Fruit fly (Drosophila melanogaster) whole organism, adult: Measurements from ENCODE around the gene Cdc5.

Experiments
- CG11617 ChIP-seq: fragments of 200-800 bp; sonication (Bioruptor generic); optimal IDR thresholded peaks from 2 replicates; lab custom pipeline; 2017; ENCODE audit warnings: mild to moderate bottlenecking, missing biosample characterization, missing genetic modification reagents, missing genetic modification characterization
- CG12768 ChIP-seq: fragments of 200-800 bp; sonication (Bioruptor generic); optimal IDR thresholded peaks from 2 replicates; lab custom pipeline; 2017; ENCODE audit warnings: missing biosample characterization, missing genetic modification characterization, mild to moderate bottlenecking, moderate library complexity, missing genetic modification reagents
- CG14711 ChIP-seq: fragments of 200-800 bp; sonication (Bioruptor generic); optimal IDR thresholded peaks from 2 replicates; lab custom pipeline; 2018; ENCODE audit warnings: missing biosample characterization, mild to moderate bottlenecking, missing genetic modification characterization, moderate library complexity
- CG1620 ChIP-seq: fragments of 200-800 bp; sonication (Bioruptor generic); optimal IDR thresholded peaks from 2 replicates; lab custom pipeline; 2016; ENCODE audit warnings: missing biosample characterization, missing genetic modification characterization
- CG33017 ChIP-seq: fragments of 200-800 bp; sonication (Bioruptor generic); optimal IDR thresholded peaks from 2 replicates; lab custom pipeline; 2018; ENCODE audit warnings: missing biosample characterization, mild to moderate bottlenecking, missing genetic modification characterization, moderate library complexity
- CG5204 ChIP-seq: fragments of 200-800 bp; sonication (Bioruptor generic); optimal IDR thresholded peaks from 2 replicates; lab custom pipeline; 2016; ENCODE audit warnings: missing biosample characterization, missing genetic modification characterization
- CG7045 ChIP-seq: fragments of 200-800 bp; sonication (Bioruptor generic); optimal IDR thresholded peaks from 2 replicates; lab custom pipeline; 2017; ENCODE audit warnings: missing biosample characterization, mild to moderate bottlenecking, missing genetic modification characterization
- CG7101 ChIP-seq: fragments of 200-800 bp; sonication (Bioruptor generic); optimal IDR thresholded peaks from 2 replicates; lab custom pipeline; 2018; ENCODE audit warnings: missing biosample characterization, mild to moderate bottlenecking, missing genetic modification characterization, moderate library complexity
- Clk ChIP-seq: fragments of 200-800 bp; sonication (Bioruptor generic); optimal IDR thresholded peaks from 2 replicates; lab custom pipeline; 2017; ENCODE audit warnings: missing biosample characterization, missing genetic modification characterization
- Crg-1 ChIP-seq: fragments of 200-800 bp; sonication (Bioruptor generic); optimal IDR thresholded peaks from 2 replicates; lab custom pipeline; 2016; ENCODE audit warnings: missing biosample characterization, missing genetic modification characterization
- Hr96 ChIP-seq: fragments of 200-800 bp; sonication (Bioruptor generic); optimal IDR thresholded peaks from 2 replicates; lab custom pipeline; 2016; ENCODE audit warnings: missing biosample characterization, missing genetic modification characterization
- Mnt ChIP-seq: fragments of 200-800 bp; sonication (Bioruptor generic); optimal IDR thresholded peaks from 2 replicates; lab custom pipeline; 2016; ENCODE audit warnings: missing biosample characterization, mild to moderate bottlenecking, missing genetic modification characterization
- bab1 ChIP-seq: fragments of 200-800 bp; sonication (Bioruptor generic); optimal IDR thresholded peaks from 3 replicates; lab custom pipeline; 2019; ENCODE audit warnings: missing biosample characterization, mild to moderate bottlenecking, missing genetic modification characterization, moderate library complexity
- cic ChIP-seq: fragments of 200-800 bp; sonication (Bioruptor generic); optimal IDR thresholded peaks from 2 replicates; lab custom pipeline; 2017; ENCODE audit warnings: missing biosample characterization, mild to moderate bottlenecking, missing genetic modification characterization, moderate library complexity
- cnc ChIP-seq, 2 experiments: fragments of >200 bp; optimal IDR thresholded peaks; 2 replicates each; lab custom pipeline; 2017
- kay ChIP-seq: fragments of 200-800 bp; sonication (Bioruptor generic); peaks from one replicate; lab custom pipeline; 2016; ENCODE audit warnings: missing biosample characterization, missing genetic modification characterization, borderline replicate concordance
- ovo ChIP-seq: fragments of 200-800 bp; sonication (Bioruptor generic); optimal IDR thresholded peaks from 2 replicates; lab custom pipeline; 2016; ENCODE audit warnings: missing biosample characterization, missing genetic modification characterization
- pad ChIP-seq: fragments of 200-800 bp; sonication (Bioruptor generic); optimal IDR thresholded peaks from 3 replicates; lab custom pipeline; 2017; ENCODE audit warnings: missing biosample characterization, missing genetic modification characterization, mild to moderate bottlenecking, moderate library complexity, missing genetic modification reagents
- tj ChIP-seq: fragments of 200-800 bp; sonication (Bioruptor generic); optimal IDR thresholded peaks from 3 replicates; lab custom pipeline; 2017; ENCODE audit warnings: missing biosample characterization, mild to moderate bottlenecking, missing genetic modification characterization, moderate library complexity
- toe ChIP-seq: fragments of 200-800 bp; sonication (Bioruptor generic); optimal IDR thresholded peaks from 2 replicates; lab custom pipeline; 2016; ENCODE audit warnings: missing biosample characterization, missing genetic modification characterization

Gene Cdc5

dm6 chr3L:361201-361600 is at the start of gene Cdc5, which contains the start of gene CG1233:
Gene Cdc5, minus strand, starts transcription at chr3L:361383.
Gene CG1233, plus strand, starts transcription at chr3L:361472.
- TF ChIP-seq CG7101 (tag; lab: Kevin White, UChicago) (peak; percentile 3), cnc (optimal IDR thresholded peaks at IDR 0.05; lab: Kevin White, UChicago) (no peak), Crg-1 (GFP tag; lab: Kevin White, UChicago) (no peak), CG14711 (tag; lab: Kevin White, UChicago) (peak; percentile 33), CG11617 (GFP tag; lab: Kevin White, UChicago) (peak; percentile 24), ovo (GFP tag; lab: Kevin White, UChicago) (no peak), CG33017 (no peak), tj (GFP tag; lab: Kevin White, UChicago) (peak; percentile 29), Mnt (GFP tag; lab: Kevin White, UChicago) (peak; percentile 68), CG5204 (no peak), CG12768 (GFP tag; lab: Kevin White, UChicago) (no peak), Hr96 (peak; percentile 14), CG7045 (GFP tag; lab: Kevin White, UChicago) (no peak), bab1 (GFP tag; lab: Kevin White, UChicago) (peak; percentile 89), toe (GFP tag; lab: Kevin White, UChicago) (no peak), cic (GFP tag; lab: Kevin White, UChicago) (no peak), Clk (no peak), pad (GFP tag; lab: Kevin White, UChicago) (no peak), kay (GFP tag; lab: Kevin White, UChicago) (no peak), CG1620 (GFP tag; lab: Kevin White, UChicago) (peak; percentile 12)

dm6 chr3L:409791-410190 is 48.6 kb upstream of the Cdc5 start:
- TF ChIP-seq tj (GFP tag; lab: Kevin White, UChicago) (no peak), CG7101 (tag; lab: Kevin White, UChicago) (no peak), cic (GFP tag; lab: Kevin White, UChicago) (no peak), kay (GFP tag; lab: Kevin White, UChicago) (no peak), CG1620 (GFP tag; lab: Kevin White, UChicago) (no peak), ovo (GFP tag; lab: Kevin White, UChicago) (no peak), pad (GFP tag; lab: Kevin White, UChicago) (no peak), Mnt (GFP tag; lab: Kevin White, UChicago) (no peak), CG7045 (GFP tag; lab: Kevin White, UChicago) (no peak), CG14711 (tag; lab: Kevin White, UChicago) (no peak), bab1 (GFP tag; lab: Kevin White, UChicago) (no peak), Crg-1 (GFP tag; lab: Kevin White, UChicago) (no peak), Clk (no peak), toe (GFP tag; lab: Kevin White, UChicago) (no peak), CG11617 (GFP tag; lab: Kevin White, UChicago) (no peak), cnc (optimal IDR thresholded peaks at IDR 0.05; lab: Kevin White, UChicago) (no peak), CG5204 (no peak), CG12768 (GFP tag; lab: Kevin White, UChicago) (no peak), CG33017 (no peak)

dm6 chr3L:400252-400651 is 39.1 kb upstream of the Cdc5 start:
- TF ChIP-seq Crg-1 (GFP tag; lab: Kevin White, UChicago) (no peak), tj (GFP tag; lab: Kevin White, UChicago) (no peak), CG14711 (tag; lab: Kevin White, UChicago) (no peak), CG33017 (no peak), toe (GFP tag; lab: Kevin White, UChicago) (no peak), bab1 (GFP tag; lab: Kevin White, UChicago) (no peak), ovo (GFP tag; lab: Kevin White, UChicago) (no peak), cnc (optimal IDR thresholded peaks at IDR 0.05; lab: Kevin White, UChicago) (no peak), CG1620 (GFP tag; lab: Kevin White, UChicago) (no peak), pad (GFP tag; lab: Kevin White, UChicago) (no peak)

- TF ChIP-seq Clk = no peak
Measured at dm6 chr3L:395192-395591, 34.0 kb upstream of the Cdc5 start.

dm6 chr3L:392622-393159 is 31.5 kb upstream of the Cdc5 start, which contains the start of gene trh:
Gene trh, minus strand, starts transcription at chr3L:392633.
- no peak for TF ChIP-seq toe (GFP tag; lab: Kevin White, UChicago)
- TF ChIP-seq CG11617 (GFP tag; lab: Kevin White, UChicago) = no peak

- TF ChIP-seq CG7045 (GFP tag; lab: Kevin White, UChicago) (no peak), CG11617 (GFP tag; lab: Kevin White, UChicago) (no peak), Hr96 (no peak), CG5204 (no peak), CG12768 (GFP tag; lab: Kevin White, UChicago) (no peak), ovo (GFP tag; lab: Kevin White, UChicago) (no peak), tj (GFP tag; lab: Kevin White, UChicago) (no peak), CG1620 (GFP tag; lab: Kevin White, UChicago) (no peak), cic (GFP tag; lab: Kevin White, UChicago) (no peak), pad (GFP tag; lab: Kevin White, UChicago) (no peak), bab1 (GFP tag; lab: Kevin White, UChicago) (no peak), Crg-1 (GFP tag; lab: Kevin White, UChicago) (no peak), CG14711 (tag; lab: Kevin White, UChicago) (no peak), CG33017 (no peak), Mnt (GFP tag; lab: Kevin White, UChicago) (no peak), Clk (no peak), CG7101 (tag; lab: Kevin White, UChicago) (no peak)
Measured at dm6 chr3L:390194-390593, 29.0 kb upstream of the Cdc5 start.
